Worm (Caenorhabditis elegans): ENCODE results near the gene C17B7.10.

DNA sequence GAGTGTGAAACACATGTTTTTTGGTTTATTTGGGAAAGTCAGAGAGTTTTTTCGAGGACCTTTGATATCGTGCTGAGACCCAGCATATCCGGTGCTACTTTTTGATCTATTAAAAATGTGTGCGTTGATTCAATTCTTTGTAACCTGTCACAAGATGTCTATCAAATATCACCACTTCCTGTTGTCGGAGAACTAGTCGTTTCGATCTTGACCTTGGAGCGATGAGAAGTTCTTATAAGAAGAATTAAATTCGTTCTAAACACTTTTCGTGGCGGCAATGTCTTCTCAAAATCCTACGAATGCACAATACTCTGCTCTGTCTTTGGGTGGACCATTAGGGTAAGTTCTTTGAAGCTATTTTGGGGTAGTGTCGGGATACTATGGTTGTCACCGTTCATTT lies 25.7 kb downstream of the C17B7.10 start, which contains the start of gene F35F10.1:
- TF ChIP-seq F49E8.2 (tag; optimal IDR thresholded peaks at IDR 0.05; ENCODE audit: insufficient read depth) (no peak), atf-7 (tag; optimal IDR thresholded peaks at IDR 0.05) (no peak), pha-4 (tag; optimal IDR thresholded peaks at IDR 0.05) (no peak), Y67H2A.10 (GFP tag; conservative IDR thresholded peaks at IDR 0.05) (no peak), cebp-2 (GFP tag; IDR thresholded peaks at IDR 0.05) (no peak), egl-18 (GFP tag; IDR thresholded peaks at IDR 0.05) (no peak), dox-1 (GFP tag; IDR thresholded peaks at IDR 0.05) (no peak; the same call in 1 of the 2 replicates), snpc-4 (GFP tag; optimal IDR thresholded peaks at IDR 0.05) (no peak), snpc-4 (tag; optimal IDR thresholded peaks at IDR 0.05) (no peak), snpc-1.1 (tag; optimal IDR thresholded peaks at IDR 0.05; ENCODE audit: insufficient read depth) (no peak), attf-6 (GFP tag; IDR thresholded peaks at IDR 0.05) (no peak), ztf-28 (GFP tag; IDR thresholded peaks at IDR 0.05) (no peak)

All from whole organism, young adult.